Fruit fly (Drosophila melanogaster) whole organism, embryonic: ENCODE measurements around the gene Rpt5.
A peak's percentile ranks its signal among the peaks of the same experiment; 100 is the strongest.

Source experiments
- Ada2b ChIP-seq: fragments of 200-800 bp; sonication (Bioruptor generic); IDR thresholded peaks from 2 replicates; pipeline ENCODE4 v1.3.6; 2022; ENCODE audit warnings: missing biosample characterization, missing genetic modification characterization
- CG10209 ChIP-seq: fragments of 200-800 bp; sonication (Bioruptor generic); optimal IDR thresholded peaks from 3 replicates; lab custom pipeline; 2017; ENCODE audit warnings: missing biosample characterization, mild to moderate bottlenecking, missing genetic modification characterization, missing genetic modification reagents
- CG10543 ChIP-seq: fragments of 200-800 bp; sonication (Bioruptor generic); optimal IDR thresholded peaks from 3 replicates; lab custom pipeline; 2017; ENCODE audit warnings: missing biosample characterization, mild to moderate bottlenecking, missing genetic modification characterization, moderate library complexity
- CG10959 ChIP-seq: fragments of 200-800 bp; sonication (Bioruptor generic); IDR thresholded peaks from 2 replicates; pipeline ENCODE4 v1.3.6; 2022; ENCODE audit warnings: missing biosample characterization, missing genetic modification characterization
- CG11398 ChIP-seq: fragments of 200-800 bp; sonication (Bioruptor generic); optimal IDR thresholded peaks from 2 replicates; lab custom pipeline; 2016; ENCODE audit warnings: missing biosample characterization, missing genetic modification characterization
- CG11504 ChIP-seq: fragments of 200-800 bp; sonication (Bioruptor generic); optimal IDR thresholded peaks from 3 replicates; lab custom pipeline; 2019; ENCODE audit warnings: missing biosample characterization, mild to moderate bottlenecking, missing genetic modification characterization, moderate library complexity
- CG12236 ChIP-seq: fragments of 200-800 bp; sonication (Bioruptor generic); optimal IDR thresholded peaks from 2 replicates; lab custom pipeline; 2016; ENCODE audit warnings: missing biosample characterization, missing genetic modification characterization
- CG14710 ChIP-seq: fragments of 200-800 bp; sonication (Bioruptor generic); optimal IDR thresholded peaks from 3 replicates; lab custom pipeline; 2019; ENCODE audit warnings: missing biosample characterization, mild to moderate bottlenecking, missing genetic modification characterization, moderate library complexity
- CG1602 ChIP-seq: fragments of 200-800 bp; sonication (Bioruptor generic); optimal IDR thresholded peaks from 3 replicates; lab custom pipeline; 2016; ENCODE audit warnings: missing biosample characterization, missing genetic modification characterization
- CG16863 ChIP-seq: fragments of 200-800 bp; sonication (Bioruptor generic); optimal IDR thresholded peaks from 3 replicates; lab custom pipeline; 2016; ENCODE audit warnings: missing biosample characterization, missing genetic modification characterization
- CG17186 ChIP-seq: fragments of 200-800 bp; sonication (Bioruptor generic); optimal IDR thresholded peaks from 3 replicates; lab custom pipeline; 2017; ENCODE audit warnings: missing biosample characterization, missing genetic modification reagents, missing genetic modification characterization
- CG17568 ChIP-seq: fragments of 200-800 bp; sonication (Bioruptor generic); optimal IDR thresholded peaks from 2 replicates; lab custom pipeline; 2018; ENCODE audit warnings: missing biosample characterization, mild to moderate bottlenecking, missing genetic modification characterization, moderate library complexity
- CG17829 ChIP-seq: fragments of 200-800 bp; optimal IDR thresholded peaks from 2 replicates; lab custom pipeline; 2019; ENCODE audit warnings: missing biosample characterization, mild to moderate bottlenecking, missing genetic modification characterization, moderate library complexity
- CG31224 ChIP-seq: fragments of 200-800 bp; sonication (Bioruptor generic); IDR thresholded peaks from 2 replicates; pipeline ENCODE4 v1.3.6; 2022; ENCODE audit warnings: missing biosample characterization, missing genetic modification characterization
- CG3163 ChIP-seq: fragments of 200-800 bp; sonication (Bioruptor generic); optimal IDR thresholded peaks from 3 replicates; lab custom pipeline; 2016; ENCODE audit warnings: missing biosample characterization, missing genetic modification characterization
- CG32767 ChIP-seq: fragments of 200-800 bp; sonication (Bioruptor generic); IDR thresholded peaks from 2 replicates; pipeline ENCODE4 v1.3.6; 2022; ENCODE audit warnings: missing biosample characterization, missing genetic modification characterization
- CG4617 ChIP-seq: fragments of 200-800 bp; sonication (Bioruptor generic); optimal IDR thresholded peaks from 3 replicates; lab custom pipeline; 2016; ENCODE audit warnings: missing biosample characterization, missing genetic modification characterization, borderline replicate concordance
- CG5953 ChIP-seq: fragments of 200-800 bp; sonication (Bioruptor generic); IDR thresholded peaks from 2 replicates; pipeline ENCODE4 v1.3.6; 2022; ENCODE audit warnings: missing biosample characterization, missing genetic modification characterization
- CG6683 ChIP-seq: fragments of 200-800 bp; sonication (Bioruptor generic); optimal IDR thresholded peaks from 2 replicates; lab custom pipeline; 2017; ENCODE audit warnings: missing biosample characterization, mild to moderate bottlenecking, missing genetic modification characterization, missing genetic modification reagents
- CG7556 ChIP-seq: fragments of 200-800 bp; sonication (Bioruptor generic); optimal IDR thresholded peaks from 2 replicates; lab custom pipeline; 2017; ENCODE audit warnings: missing biosample characterization, mild to moderate bottlenecking, missing genetic modification characterization
- CG8290 ChIP-seq, 3 experiments: fragments of 200-800 bp; sonication (Bioruptor generic); optimal IDR thresholded peaks; 2 replicates each; lab custom pipeline; 2016 to 2019; ENCODE audit warnings: missing biosample characterization in 3 of 3, missing genetic modification characterization in 3 of 3, mild to moderate bottlenecking in 2 of 3, moderate library complexity in 1 of 3
- CG9797 ChIP-seq: fragments of 200-800 bp; sonication (Bioruptor generic); optimal IDR thresholded peaks from 3 replicates; lab custom pipeline; 2018; ENCODE audit warnings: missing biosample characterization, mild to moderate bottlenecking, missing genetic modification characterization
- Dad ChIP-seq: fragments of 200-800 bp; sonication (Bioruptor generic); optimal IDR thresholded peaks from 3 replicates; lab custom pipeline; 2016; ENCODE audit warnings: missing biosample characterization, missing genetic modification characterization
- Dfd ChIP-seq, 2 experiments: fragments of >200 bp; optimal IDR thresholded peaks; 2 replicates each; lab custom pipeline; 2017; ENCODE audit warnings: missing biosample characterization in 2 of 2, missing genetic modification characterization in 2 of 2
- Dip2 ChIP-seq: fragments of 200-800 bp; sonication (Bioruptor generic); IDR thresholded peaks from 2 replicates; pipeline ENCODE4 v1.3.6; 2022; ENCODE audit warnings: missing biosample characterization, missing genetic modification characterization
- Dip3 ChIP-seq: fragments of 200-800 bp; sonication (Bioruptor generic); optimal IDR thresholded peaks from 3 replicates; lab custom pipeline; 2016; ENCODE audit warnings: missing biosample characterization, missing genetic modification characterization
- E2f1 ChIP-seq: fragments of 200-800 bp; sonication (Bioruptor generic); IDR thresholded peaks from 2 replicates; pipeline ENCODE4 v1.3.6; 2022; ENCODE audit warnings: missing biosample characterization, missing genetic modification characterization
- Ets97D ChIP-seq: fragments of 200-800 bp; sonication (Bioruptor generic); optimal IDR thresholded peaks from 3 replicates; lab custom pipeline; 2016; ENCODE audit warnings: missing biosample characterization, missing genetic modification characterization
- Mrtf ChIP-seq: fragments of 200-800 bp; sonication (Bioruptor generic); IDR thresholded peaks from 3 replicates; pipeline ENCODE4 v1.3.6; 2022; ENCODE audit warnings: missing biosample characterization, missing genetic modification characterization
- Scr ChIP-seq: fragments of 200-800 bp; sonication (Bioruptor generic); IDR thresholded peaks from 2 replicates; pipeline ENCODE4 v1.3.6; 2022; ENCODE audit warnings: missing biosample characterization, missing genetic modification characterization; ENCODE audit not compliant: partially characterized antibody
- amos ChIP-seq: fragments of 200-800 bp; sonication (Bioruptor generic); IDR thresholded peaks from 2 replicates; pipeline ENCODE4 v1.3.6; 2022; ENCODE audit warnings: missing biosample characterization, missing genetic modification characterization; ENCODE audit not compliant: partially characterized antibody
- ato ChIP-seq: fragments of 200-800 bp; sonication (Bioruptor generic); IDR thresholded peaks from 2 replicates; pipeline ENCODE4 v1.3.6; 2022; ENCODE audit warnings: missing biosample characterization, missing genetic modification characterization; ENCODE audit not compliant: partially characterized antibody
- bsh ChIP-seq, 2 experiments: fragments of 200-800 bp; sonication (Bioruptor generic); optimal IDR thresholded peaks; 2 replicates each; lab custom pipeline; 2017 to 2018; ENCODE audit warnings: mild to moderate bottlenecking in 2 of 2, missing biosample characterization in 2 of 2, missing genetic modification characterization in 2 of 2, moderate library complexity in 1 of 2
- dati ChIP-seq: fragments of 200-800 bp; sonication (Bioruptor generic); IDR thresholded peaks from 2 replicates; pipeline ENCODE4 v1.3.6; 2022; ENCODE audit warnings: missing biosample characterization, missing genetic modification characterization
- fru ChIP-seq: fragments of >200 bp; optimal IDR thresholded peaks from 2 replicates; lab custom pipeline; 2017
- gfzf ChIP-seq: fragments of 200-800 bp; sonication (Bioruptor generic); optimal IDR thresholded peaks from 2 replicates; lab custom pipeline; 2016; ENCODE audit warnings: missing biosample characterization, mild to moderate bottlenecking, missing genetic modification characterization, moderate library complexity
- gsb ChIP-seq: fragments of 200-800 bp; sonication (Bioruptor generic); IDR thresholded peaks from 2 replicates; pipeline ENCODE4 v1.3.6; 2022; ENCODE audit warnings: missing biosample characterization, missing genetic modification characterization
- gt ChIP-seq: fragments of 200-800 bp; sonication (Bioruptor generic); IDR thresholded peaks from 2 replicates; pipeline ENCODE4 v1.3.6; 2022; ENCODE audit warnings: missing biosample characterization, missing genetic modification characterization
- her ChIP-seq: fragments of 200-800 bp; sonication (Bioruptor generic); optimal IDR thresholded peaks from 2 replicates; lab custom pipeline; 2016; ENCODE audit warnings: missing biosample characterization, missing genetic modification characterization
- ind ChIP-seq: fragments of 200-800 bp; sonication (Bioruptor generic); optimal IDR thresholded peaks from 3 replicates; lab custom pipeline; 2016; ENCODE audit warnings: missing biosample characterization, missing genetic modification characterization
- lilli ChIP-seq: fragments of 200-800 bp; sonication (Bioruptor generic); optimal IDR thresholded peaks from 3 replicates; lab custom pipeline; 2016; ENCODE audit warnings: missing biosample characterization, missing genetic modification characterization
- lmd ChIP-seq: fragments of 200-800 bp; sonication (Bioruptor generic); IDR thresholded peaks from 2 replicates; pipeline ENCODE4 v1.3.6; 2022; ENCODE audit warnings: missing biosample characterization, missing genetic modification characterization
- nmo ChIP-seq: fragments of 200-800 bp; sonication (Bioruptor generic); optimal IDR thresholded peaks from 2 replicates; lab custom pipeline; 2018; ENCODE audit warnings: missing biosample characterization, mild to moderate bottlenecking, missing genetic modification characterization, moderate library complexity
- ranshi ChIP-seq: fragments of 200-800 bp; sonication (Bioruptor generic); IDR thresholded peaks from 2 replicates; pipeline ENCODE4 v1.3.6; 2022; ENCODE audit warnings: missing biosample characterization, missing genetic modification characterization
- rib ChIP-seq: fragments of 200-800 bp; sonication (Bioruptor generic); IDR thresholded peaks from 2 replicates; pipeline ENCODE4 v1.3.6; 2022; ENCODE audit warnings: missing biosample characterization, missing genetic modification characterization
- row ChIP-seq: fragments of 200-800 bp; sonication (Bioruptor generic); IDR thresholded peaks from 3 replicates; pipeline ENCODE4 v1.3.6; 2022; ENCODE audit warnings: missing biosample characterization, missing genetic modification characterization
- schlank ChIP-seq: fragments of 200-800 bp; sonication (Bioruptor generic); optimal IDR thresholded peaks from 2 replicates; lab custom pipeline; 2018; ENCODE audit warnings: missing biosample characterization, mild to moderate bottlenecking, missing genetic modification characterization
- sug ChIP-seq: fragments of 200-800 bp; optimal IDR thresholded peaks from 2 replicates; lab custom pipeline; 2019; ENCODE audit warnings: missing biosample characterization, mild to moderate bottlenecking, missing genetic modification characterization, moderate library complexity
- zen ChIP-seq: fragments of 200-800 bp; sonication (Bioruptor generic); optimal IDR thresholded peaks from 3 replicates; lab custom pipeline; 2018; ENCODE audit warnings: missing biosample characterization, mild to moderate bottlenecking, missing genetic modification characterization, moderate library complexity
- zfh2 ChIP-seq: fragments of 200-800 bp; sonication (Bioruptor generic); optimal IDR thresholded peaks from 2 replicates; lab custom pipeline; 2016; ENCODE audit warnings: missing biosample characterization, missing genetic modification characterization

The Rpt5 gene

DNA sequence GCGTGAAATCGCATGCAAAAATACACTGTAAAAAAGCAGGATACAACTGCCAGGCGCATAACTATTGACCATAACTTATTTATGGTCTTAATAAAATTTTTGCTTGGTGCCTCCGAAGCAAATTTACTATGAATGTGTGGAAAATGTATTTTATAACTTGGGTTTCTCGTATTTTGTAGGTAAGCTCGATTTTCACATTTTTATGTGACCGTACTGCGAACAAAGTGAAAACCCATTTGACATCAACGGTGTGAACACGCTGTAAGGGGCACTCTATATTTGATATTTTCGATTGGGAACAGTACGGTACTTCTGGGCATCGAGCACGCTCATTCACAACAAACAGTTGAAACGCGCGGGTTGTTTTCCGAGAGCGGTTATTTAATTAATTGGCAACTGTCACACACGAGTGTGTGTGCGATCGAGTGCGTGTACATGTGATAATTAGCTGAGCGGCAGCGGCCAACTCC lies 28.8 kb downstream of the Rpt5 start, which contains the start of the genes Nup98-96 and mbc (continued):
- TF ChIP-seq lilli (GFP tag; lab: Kevin White, UChicago), result peak; percentile 94
- TF ChIP-seq Scr (GFP tag; lab: Robert Waterston, UW), result peak; percentile 42
- TF ChIP-seq sug (tag; lab: Kevin White, UChicago), result peak; percentile 88
- TF ChIP-seq CG4617, result peak; percentile 95
- 0 out of 2 replicates have a peak, but pooled peaks have one; percentile 28 for TF ChIP-seq gsb (GFP tag; lab: Robert Waterston, UW)
- TF ChIP-seq Dad, result peak; percentile 85
- TF ChIP-seq bsh (GFP tag; optimal IDR thresholded peaks at IDR 0.05; lab: Kevin White, UChicago), result peak in 1 of 2 experiments; percentile 74
- peak; percentile 81 for TF ChIP-seq CG3163
- TF ChIP-seq CG5953 (GFP tag; lab: Robert Waterston, UW), result no peak; the same call in none of the 2 replicates
- TF ChIP-seq E2f1, result peak; percentile 88
- TF ChIP-seq schlank (tag; lab: Kevin White, UChicago), result peak; percentile 53
- TF ChIP-seq CG1602 (GFP tag; lab: Kevin White, UChicago), result peak; percentile 91
- TF ChIP-seq CG8290 (GFP tag; optimal IDR thresholded peaks at IDR 0.05; lab: Kevin White, UChicago), result peak; percentile 90
- TF ChIP-seq CG8290 (tag; optimal IDR thresholded peaks at IDR 0.05; lab: Kevin White, UChicago), result peak; percentile 71 to 73
- peak; percentile 84 for TF ChIP-seq CG12236
- TF ChIP-seq zen (tag; lab: Kevin White, UChicago), result peak; percentile 84
- peak; percentile 89 for TF ChIP-seq CG16863 (GFP tag; lab: Kevin White, UChicago)
- peak; percentile 57; the same call in 1 of the 2 replicates for TF ChIP-seq CG32767 (GFP tag; lab: Robert Waterston, UW)
- TF ChIP-seq CG7556 (GFP tag; lab: Kevin White, UChicago), result peak; percentile 61
- TF ChIP-seq rib (GFP tag; lab: Robert Waterston, UW), result peak; percentile 63
- TF ChIP-seq Mrtf (GFP tag; lab: Robert Waterston, UW), result peak; percentile 84
- peak; percentile 89 for TF ChIP-seq CG17829 (tag; lab: Kevin White, UChicago)
- peak; percentile 94 for TF ChIP-seq CG14710
- no peak for TF ChIP-seq dati
- peak; percentile 69 for TF ChIP-seq CG11398 (GFP tag; lab: Kevin White, UChicago)
- peak; percentile 85 for TF ChIP-seq CG17186 (GFP tag; lab: Kevin White, UChicago)
- peak; percentile 73 for TF ChIP-seq CG10959 (GFP tag; lab: Robert Waterston, UW)
- peak; percentile 89 for TF ChIP-seq CG10543
- peak; percentile 84 for TF ChIP-seq ranshi
- TF ChIP-seq nmo, result peak; percentile 93
- TF ChIP-seq CG17568 (GFP tag; lab: Kevin White, UChicago), result no peak
- TF ChIP-seq lmd (GFP tag; lab: Robert Waterston, UW), result peak; percentile 90
- TF ChIP-seq Dip3 (GFP tag; lab: Kevin White, UChicago), result peak; percentile 93
- TF ChIP-seq ind (GFP tag; lab: Kevin White, UChicago), result peak; percentile 89
- no peak for TF ChIP-seq CG6683 (GFP tag; lab: Kevin White, UChicago)
- TF ChIP-seq ato, result 0 out of 2 replicates have a peak, but pooled peaks have one; percentile 65
- TF ChIP-seq CG9797 (GFP tag; lab: Kevin White, UChicago), result peak; percentile 100
- peak; percentile 94 for TF ChIP-seq zfh2
- peak; percentile 39 for TF ChIP-seq amos (GFP tag; lab: Robert Waterston, UW)
- no peak for TF ChIP-seq fru (lab: Kevin White, UChicago)
- peak; percentile 85 for TF ChIP-seq CG11504 (tag; lab: Kevin White, UChicago)
- no peak for TF ChIP-seq Dip2
- TF ChIP-seq Ets97D (GFP tag; lab: Kevin White, UChicago), result peak; percentile 89
- peak; percentile 78 for TF ChIP-seq Ada2b
- peak in 1 of 2 experiments; percentile 76 for TF ChIP-seq Dfd (GFP tag; optimal IDR thresholded peaks at IDR 0.05; lab: Kevin White, UChicago)
- peak; percentile 84 for TF ChIP-seq CG10209 (GFP tag; lab: Kevin White, UChicago)
- TF ChIP-seq her (GFP tag; lab: Kevin White, UChicago), result peak; percentile 82
- peak; percentile 50 for TF ChIP-seq gt (GFP tag; lab: Robert Waterston, UW)
- peak; percentile 99 for TF ChIP-seq gfzf (GFP tag; lab: Kevin White, UChicago)
- TF ChIP-seq row (GFP tag; lab: Robert Waterston, UW), result peak; percentile 98
- TF ChIP-seq CG31224 (GFP tag; lab: Robert Waterston, UW), result peak; percentile 61
